Fruit fly (Drosophila melanogaster) whole organism, embryonic: ENCODE data around the gene CG46456.

Source experiments
- Asciz ChIP-seq: fragments of 200-800 bp; sonication (Bioruptor generic); optimal IDR thresholded peaks from 2 replicates; lab custom pipeline; 2017; ENCODE audit warnings: missing biosample characterization, mild to moderate bottlenecking, missing genetic modification characterization, missing genetic modification reagents
- Atf6 ChIP-seq: fragments of 200-800 bp; sonication (Bioruptor generic); IDR thresholded peaks from 2 replicates; pipeline ENCODE4 v1.3.6; 2022; ENCODE audit warnings: missing biosample characterization, missing genetic modification characterization
- CG10267 ChIP-seq: fragments of 200-800 bp; sonication (Bioruptor generic); optimal IDR thresholded peaks from 2 replicates; lab custom pipeline; 2018; ENCODE audit warnings: missing biosample characterization, mild to moderate bottlenecking, missing genetic modification characterization, moderate library complexity
- CG11093 ChIP-seq: fragments of 200-800 bp; sonication (Bioruptor generic); IDR thresholded peaks from 3 replicates; pipeline ENCODE4 v1.3.6; 2022; ENCODE audit warnings: missing biosample characterization, missing genetic modification characterization
- CG11456 ChIP-seq: fragments of 200-800 bp; sonication (Bioruptor generic); IDR thresholded peaks from 3 replicates; pipeline ENCODE4 v1.3.6; 2022; ENCODE audit warnings: missing biosample characterization, missing genetic modification characterization
- CG11504 ChIP-seq: fragments of 200-800 bp; sonication (Bioruptor generic); optimal IDR thresholded peaks from 3 replicates; lab custom pipeline; 2019; ENCODE audit warnings: missing biosample characterization, mild to moderate bottlenecking, missing genetic modification characterization, moderate library complexity
- CG12236 ChIP-seq: fragments of 200-800 bp; sonication (Bioruptor generic); optimal IDR thresholded peaks from 2 replicates; lab custom pipeline; 2016; ENCODE audit warnings: missing biosample characterization, missing genetic modification characterization
- CG12769 ChIP-seq: fragments of 200-800 bp; sonication (Bioruptor generic); optimal IDR thresholded peaks from 2 replicates; lab custom pipeline; 2019; ENCODE audit warnings: missing biosample characterization, mild to moderate bottlenecking, missing genetic modification characterization, moderate library complexity
- CG13624 ChIP-seq: fragments of 200-800 bp; sonication (Bioruptor generic); optimal IDR thresholded peaks from 2 replicates; lab custom pipeline; 2016; ENCODE audit warnings: missing biosample characterization, missing genetic modification characterization
- CG13894 ChIP-seq: fragments of 200-800 bp; sonication (Bioruptor generic); optimal IDR thresholded peaks from 3 replicates; lab custom pipeline; 2018; ENCODE audit warnings: missing biosample characterization, mild to moderate bottlenecking, missing genetic modification characterization, moderate library complexity
- CG14710 ChIP-seq: fragments of 200-800 bp; sonication (Bioruptor generic); optimal IDR thresholded peaks from 3 replicates; lab custom pipeline; 2019; ENCODE audit warnings: missing biosample characterization, mild to moderate bottlenecking, missing genetic modification characterization, moderate library complexity
- CG17186 ChIP-seq: fragments of 200-800 bp; sonication (Bioruptor generic); optimal IDR thresholded peaks from 3 replicates; lab custom pipeline; 2017; ENCODE audit warnings: missing biosample characterization, missing genetic modification reagents, missing genetic modification characterization
- CG18619 ChIP-seq: fragments of 200-800 bp; sonication (Bioruptor generic); optimal IDR thresholded peaks from 3 replicates; lab custom pipeline; 2017; ENCODE audit warnings: missing biosample characterization, mild to moderate bottlenecking, missing genetic modification characterization
- CG2120 ChIP-seq: fragments of 200-800 bp; sonication (Bioruptor generic); optimal IDR thresholded peaks from 3 replicates; lab custom pipeline; 2016; ENCODE audit warnings: missing biosample characterization, missing genetic modification characterization
- CG3163 ChIP-seq: fragments of 200-800 bp; sonication (Bioruptor generic); optimal IDR thresholded peaks from 3 replicates; lab custom pipeline; 2016; ENCODE audit warnings: missing biosample characterization, missing genetic modification characterization
- CG33213 ChIP-seq: fragments of 200-800 bp; sonication (Bioruptor generic); optimal IDR thresholded peaks from 3 replicates; lab custom pipeline; 2016; ENCODE audit warnings: missing biosample characterization, missing genetic modification characterization
- CG4404 ChIP-seq: fragments of 200-800 bp; sonication (Bioruptor generic); IDR thresholded peaks from 2 replicates; pipeline ENCODE4 v1.3.6; 2022; ENCODE audit warnings: missing biosample characterization, missing genetic modification characterization
- CG4424 ChIP-seq: fragments of 200-800 bp; sonication (Bioruptor generic); optimal IDR thresholded peaks from 3 replicates; lab custom pipeline; 2016; ENCODE audit warnings: missing biosample characterization, missing genetic modification characterization
- CG4854 ChIP-seq: fragments of 200-800 bp; sonication (Bioruptor generic); optimal IDR thresholded peaks from 2 replicates; lab custom pipeline; 2016; ENCODE audit warnings: missing biosample characterization, missing genetic modification characterization, inconsistent platforms
- CG6654 ChIP-seq: fragments of 200-800 bp; sonication (Bioruptor generic); optimal IDR thresholded peaks from 2 replicates; lab custom pipeline; 2017; ENCODE audit warnings: missing biosample characterization, mild to moderate bottlenecking, missing genetic modification characterization
- CG7357 ChIP-seq: fragments of 200-800 bp; sonication (Bioruptor generic); IDR thresholded peaks from 3 replicates; pipeline ENCODE4 v1.3.6; 2022; ENCODE audit warnings: missing biosample characterization, missing genetic modification characterization
- CG7786 ChIP-seq: fragments of 200-800 bp; sonication (Bioruptor generic); optimal IDR thresholded peaks from 2 replicates; lab custom pipeline; 2016; ENCODE audit warnings: missing biosample characterization, missing genetic modification characterization
- CG8765 ChIP-seq: fragments of 200-800 bp; sonication (Bioruptor generic); IDR thresholded peaks from 2 replicates; pipeline ENCODE4 v1.3.6; 2022; ENCODE audit warnings: missing biosample characterization, missing genetic modification characterization
- CG9437 ChIP-seq: fragments of 200-800 bp; sonication (Bioruptor generic); optimal IDR thresholded peaks from 2 replicates; lab custom pipeline; 2018; ENCODE audit warnings: missing biosample characterization, mild to moderate bottlenecking, missing genetic modification characterization
- CG9727 ChIP-seq: fragments of 200-800 bp; sonication (Bioruptor generic); optimal IDR thresholded peaks from 3 replicates; lab custom pipeline; 2017; ENCODE audit warnings: missing biosample characterization, mild to moderate bottlenecking, missing genetic modification characterization
- Dp ChIP-seq: fragments of 200-800 bp; sonication (Bioruptor generic); optimal IDR thresholded peaks from 2 replicates; lab custom pipeline; 2018; ENCODE audit warnings: missing biosample characterization, mild to moderate bottlenecking, missing genetic modification characterization, moderate library complexity
- Hr3 ChIP-seq: fragments of 200-800 bp; sonication (Bioruptor generic); optimal IDR thresholded peaks from 3 replicates; lab custom pipeline; 2016; ENCODE audit warnings: missing biosample characterization, missing genetic modification characterization
- MBD-R2 ChIP-seq: fragments of 200-800 bp; sonication (Bioruptor generic); IDR thresholded peaks from 2 replicates; pipeline ENCODE4 v1.3.6; 2022; ENCODE audit warnings: missing biosample characterization, missing genetic modification characterization
- NFAT ChIP-seq: fragments of 200-800 bp; sonication (Bioruptor generic); IDR thresholded peaks from 2 replicates; pipeline ENCODE4 v1.3.6; 2022; ENCODE audit warnings: missing biosample characterization, missing genetic modification characterization
- Nf-YC ChIP-seq: fragments of 200-800 bp; optimal IDR thresholded peaks from 3 replicates; lab custom pipeline; 2019; ENCODE audit warnings: missing biosample characterization, mild to moderate bottlenecking, missing genetic modification characterization, moderate library complexity
- Opbp ChIP-seq: fragments of 200-800 bp; sonication (Bioruptor generic); IDR thresholded peaks from 3 replicates; pipeline ENCODE4 v1.3.6; 2022; ENCODE audit warnings: missing biosample characterization, missing genetic modification characterization; ENCODE audit not compliant: partially characterized antibody
- Side ChIP-seq: fragments of 200-800 bp; sonication (Bioruptor generic); optimal IDR thresholded peaks from 2 replicates; lab custom pipeline; 2016; ENCODE audit warnings: missing biosample characterization, missing genetic modification characterization
- Sin3A ChIP-seq: fragments of >200 bp; optimal IDR thresholded peaks from 2 replicates; lab custom pipeline; 2018
- bigmax ChIP-seq: fragments of 200-800 bp; sonication (Bioruptor generic); optimal IDR thresholded peaks from 2 replicates; lab custom pipeline; 2018; ENCODE audit warnings: missing biosample characterization, mild to moderate bottlenecking, missing genetic modification characterization
- bowl ChIP-seq: fragments of 200-800 bp; sonication (Bioruptor generic); IDR thresholded peaks from 2 replicates; pipeline ENCODE4 v1.3.6; 2022; ENCODE audit warnings: missing biosample characterization, missing genetic modification characterization
- br ChIP-seq: fragments of >200 bp; optimal IDR thresholded peaks from 2 replicates; lab custom pipeline; 2017
- cato ChIP-seq: fragments of 200-800 bp; sonication (Bioruptor generic); optimal IDR thresholded peaks from 2 replicates; lab custom pipeline; 2016; ENCODE audit warnings: missing biosample characterization, missing genetic modification characterization, borderline replicate concordance
- crol ChIP-seq: fragments of 200-800 bp; sonication (Bioruptor generic); IDR thresholded peaks from 2 replicates; pipeline ENCODE4 v1.3.6; 2022; ENCODE audit warnings: missing biosample characterization, missing genetic modification characterization
- dmrt11E ChIP-seq: fragments of 200-800 bp; sonication (Bioruptor generic); optimal IDR thresholded peaks from 3 replicates; lab custom pipeline; 2018; ENCODE audit warnings: missing biosample characterization, mild to moderate bottlenecking, missing genetic modification characterization, moderate library complexity
- exex ChIP-seq: fragments of 200-800 bp; sonication (Bioruptor generic); optimal IDR thresholded peaks from 4 replicates; lab custom pipeline; 2018; ENCODE audit warnings: missing biosample characterization, mild to moderate bottlenecking, missing genetic modification characterization, moderate library complexity
- fd3F ChIP-seq: fragments of 200-800 bp; sonication (Bioruptor generic); optimal IDR thresholded peaks from 2 replicates; lab custom pipeline; 2018; ENCODE audit warnings: missing biosample characterization, mild to moderate bottlenecking, missing genetic modification characterization, moderate library complexity
- fd64A ChIP-seq: fragments of 200-800 bp; sonication (Bioruptor generic); optimal IDR thresholded peaks from 3 replicates; lab custom pipeline; 2018; ENCODE audit warnings: missing biosample characterization, mild to moderate bottlenecking, missing genetic modification characterization
- gcm ChIP-seq: fragments of 200-800 bp; sonication (Bioruptor generic); optimal IDR thresholded peaks from 2 replicates; lab custom pipeline; 2019; ENCODE audit warnings: missing biosample characterization, mild to moderate bottlenecking, missing genetic modification characterization, moderate library complexity
- gcm2 ChIP-seq: fragments of 200-800 bp; sonication (Bioruptor generic); optimal IDR thresholded peaks from 2 replicates; lab custom pipeline; 2016; ENCODE audit warnings: missing biosample characterization, missing genetic modification characterization
- grau ChIP-seq: fragments of 200-800 bp; optimal IDR thresholded peaks from 3 replicates; lab custom pipeline; 2019; ENCODE audit warnings: missing biosample characterization, mild to moderate bottlenecking, missing genetic modification characterization, moderate library complexity
- lilli ChIP-seq: fragments of 200-800 bp; sonication (Bioruptor generic); optimal IDR thresholded peaks from 3 replicates; lab custom pipeline; 2016; ENCODE audit warnings: missing biosample characterization, missing genetic modification characterization
- mam ChIP-seq: fragments of 200-800 bp; sonication (Bioruptor generic); optimal IDR thresholded peaks from 3 replicates; lab custom pipeline; 2016; ENCODE audit warnings: missing biosample characterization, missing genetic modification characterization
- p53 ChIP-seq: fragments of 200-800 bp; sonication (Bioruptor generic); optimal IDR thresholded peaks from 2 replicates; lab custom pipeline; 2016; ENCODE audit warnings: missing biosample characterization, missing genetic modification characterization
- pfk ChIP-seq: fragments of 200-800 bp; sonication (Bioruptor generic); optimal IDR thresholded peaks from 2 replicates; lab custom pipeline; 2018; ENCODE audit warnings: missing biosample characterization, mild to moderate bottlenecking, missing genetic modification characterization, moderate library complexity
- ro ChIP-seq: fragments of 200-800 bp; sonication (Bioruptor generic); IDR thresholded peaks from 2 replicates; pipeline ENCODE4 v1.3.6; 2022; ENCODE audit warnings: missing biosample characterization, missing genetic modification characterization
- stwl ChIP-seq: fragments of 200-800 bp; sonication (Bioruptor generic); optimal IDR thresholded peaks from 3 replicates; lab custom pipeline; 2018; ENCODE audit warnings: missing biosample characterization, mild to moderate bottlenecking, missing genetic modification characterization, moderate library complexity

Gene CG46456

dm6 chr3L:5365164-5365879, 10.2 kb upstream of the CG46456 start (continued):
- TF ChIP-seq CG4404 (no peak), CG3163 (no peak), CG9727 (GFP tag; lab: Kevin White, UChicago) (peak; percentile 39), cato (peak; percentile 25), CG12236 (GFP tag; lab: Kevin White, UChicago) (no peak), gcm (GFP tag; lab: Kevin White, UChicago) (peak; percentile 3), p53 (GFP tag; lab: Kevin White, UChicago) (no peak), MBD-R2 (GFP tag; lab: Robert Waterston, UW) (peak; percentile 7; the same call in 1 of the 2 replicates), CG11093 (GFP tag; lab: Robert Waterston, UW) (0 out of 3 replicates have a peak, but pooled peaks have one; percentile 19), Nf-YC (tag; lab: Kevin White, UChicago) (no peak), fd64A (GFP tag; lab: Kevin White, UChicago) (no peak), CG8765 (GFP tag; lab: Robert Waterston, UW) (no peak), NFAT (no peak), CG11456 (GFP tag; lab: Robert Waterston, UW) (no peak), CG17186 (GFP tag; lab: Kevin White, UChicago) (no peak), crol (peak; percentile 95), br (lab: Kevin White, UChicago) (no peak), CG18619 (GFP tag; lab: Kevin White, UChicago) (peak; percentile 44), Hr3 (GFP tag; lab: Kevin White, UChicago) (peak; percentile 25), ro (no peak), CG2120 (peak; percentile 62), Side (GFP tag; lab: Kevin White, UChicago) (no peak), CG9437 (peak; percentile 35), CG10267 (tag; lab: Kevin White, UChicago) (no peak), gcm2 (GFP tag; lab: Kevin White, UChicago) (no peak), CG13624 (peak; percentile 20), CG12769 (tag; lab: Kevin White, UChicago) (no peak), CG13894 (tag; lab: Kevin White, UChicago) (no peak), exex (tag; lab: Kevin White, UChicago) (no peak), CG11504 (no peak), bigmax (no peak), CG7357 (GFP tag; lab: Robert Waterston, UW) (0 out of 3 replicates have a peak, but pooled peaks have one; percentile 12), grau (tag; lab: Kevin White, UChicago) (peak; percentile 44), CG7786 (GFP tag; lab: Kevin White, UChicago) (no peak), mam (GFP tag; lab: Kevin White, UChicago) (peak; percentile 5), lilli (GFP tag; lab: Kevin White, UChicago) (peak; percentile 29), Atf6 (peak; percentile 65), Sin3A (lab: Kevin White, UChicago) (no peak), bowl (GFP tag; lab: Robert Waterston, UW) (no peak), CG4854 (GFP tag; lab: Kevin White, UChicago) (no peak), fd3F (GFP tag; lab: Kevin White, UChicago) (no peak), stwl (tag; lab: Kevin White, UChicago) (no peak), CG14710 (no peak), pfk (no peak), CG33213 (GFP tag; lab: Kevin White, UChicago) (no peak), dmrt11E (tag; lab: Kevin White, UChicago) (no peak), CG6654 (GFP tag; lab: Kevin White, UChicago) (no peak), Opbp (no peak), CG4424 (peak; percentile 57), Dp (GFP tag; lab: Kevin White, UChicago) (no peak), Asciz (GFP tag; lab: Kevin White, UChicago) (no peak)
